Worm (Caenorhabditis elegans) whole organism, L1 larva: ENCODE data around the gene pgp-10.
A peak's percentile ranks its signal among the peaks of the same experiment; 100 is the strongest.

Source experiments
- F16B12.6 ChIP-seq: fragments of 150-350 bp; optimal IDR thresholded peaks from 2 replicates; lab custom pipeline; 2014; ENCODE audit warnings: missing biosample characterization, missing genetic modification characterization
- aha-1 ChIP-seq: fragments of 150-350 bp; optimal IDR thresholded peaks from 2 replicates; lab custom pipeline; 2014; ENCODE audit warnings: missing biosample characterization, missing genetic modification characterization
- blmp-1 ChIP-seq: fragments of 150-350 bp; optimal IDR thresholded peaks from 2 replicates; lab custom pipeline; 2014; ENCODE audit warnings: missing biosample characterization, missing genetic modification characterization
- ceh-90 ChIP-seq: sonication (generic microtip); optimal IDR thresholded peaks from 2 replicates; lab custom pipeline; 2016; ENCODE audit warnings: missing genetic modification characterization, missing compliant biosample characterization
- ces-1 ChIP-seq: fragments of 150-350 bp; optimal IDR thresholded peaks from 2 replicates; lab custom pipeline; 2014; ENCODE audit warnings: missing biosample characterization, missing genetic modification reagents, missing genetic modification characterization
- dpl-1 ChIP-seq, 3 experiments: fragments of 150-350 bp in 2 of 3; sonication (generic microtip) in 1 of 3; optimal IDR thresholded peaks; 2 replicates each; lab custom pipeline; 2014 to 2017; ENCODE audit warnings: missing biosample characterization in 3 of 3, missing genetic modification characterization in 3 of 3, missing genetic modification reagents in 3 of 3
- dsc-1 ChIP-seq: sonication (generic microtip); optimal IDR thresholded peaks from 2 replicates; lab custom pipeline; 2016; ENCODE audit warnings: mild to moderate bottlenecking, missing genetic modification characterization, missing compliant biosample characterization
- efl-1 ChIP-seq, 4 experiments: fragments of 150-350 bp; optimal IDR thresholded peaks in 3 of 4; peaks in 1 of 4; 1 replicate in 1 of 4; 2 replicates in 3 of 4; lab custom pipeline; 2014; ENCODE audit warnings: missing biosample characterization in 2 of 4, missing genetic modification characterization in 2 of 4, missing genetic modification reagents in 2 of 4
- efl-3 ChIP-seq: fragments of 200-800 bp; sonication (Bioruptor generic); optimal IDR thresholded peaks from 2 replicates; lab custom pipeline; 2018; ENCODE audit warnings: mild to moderate bottlenecking, missing genetic modification characterization, missing compliant biosample characterization
- egl-27 ChIP-seq, 2 experiments: fragments of 150-350 bp in 1 of 2; sonication (generic microtip); optimal IDR thresholded peaks; 3 replicates each; lab custom pipeline; 2017 to 2018; ENCODE audit warnings: missing biosample characterization in 2 of 2, missing genetic modification characterization in 2 of 2, missing genetic modification reagents in 2 of 2
- elt-2 ChIP-seq: sonication (generic microtip); optimal IDR thresholded peaks from 2 replicates; lab custom pipeline; 2016; ENCODE audit warnings: missing genetic modification characterization, mild to moderate bottlenecking, inconsistent platforms, missing compliant biosample characterization, missing genetic modification reagents
- elt-3 ChIP-seq, 6 experiments: fragments of 150-350 bp in 1 of 6; sonication (generic microtip); optimal IDR thresholded peaks; 2 replicates each; lab custom pipeline; 2017 to 2018; ENCODE audit warnings: missing biosample characterization in 6 of 6, missing genetic modification characterization in 6 of 6, inconsistent platforms in 1 of 6
- ets-5 ChIP-seq: fragments of 200-800 bp; sonication (Bioruptor generic); IDR thresholded peaks from 2 replicates; pipeline ENCODE4 v1.3.6; 2022; ENCODE audit warnings: missing genetic modification characterization, missing compliant biosample characterization
- fos-1 ChIP-seq: fragments of 150-350 bp; optimal IDR thresholded peaks from 2 replicates; lab custom pipeline; 2014; ENCODE audit warnings: missing biosample characterization, missing genetic modification characterization
- hpl-2 ChIP-seq: fragments of 150-350 bp; optimal IDR thresholded peaks from 2 replicates; lab custom pipeline; 2014; ENCODE audit warnings: missing biosample characterization, missing genetic modification reagents, missing genetic modification characterization
- lin-13 ChIP-seq: fragments of 150-350 bp; optimal IDR thresholded peaks from 2 replicates; lab custom pipeline; 2014; ENCODE audit warnings: missing biosample characterization, missing genetic modification reagents, missing genetic modification characterization
- lin-14 ChIP-seq: fragments of 200-800 bp; sonication (Bioruptor generic); optimal IDR thresholded peaks from 2 replicates; lab custom pipeline; 2018; ENCODE audit warnings: mild to moderate bottlenecking, missing genetic modification characterization, moderate library complexity, missing compliant biosample characterization
- lin-15B ChIP-seq: fragments of 150-350 bp; sonication (generic microtip); optimal IDR thresholded peaks from 3 replicates; lab custom pipeline; 2014; ENCODE audit warnings: missing biosample characterization, missing genetic modification characterization
- lin-35 ChIP-seq, 2 experiments: fragments of 150-350 bp; optimal IDR thresholded peaks; 2 replicates each; lab custom pipeline; 2014; ENCODE audit warnings: missing biosample characterization in 2 of 2, missing genetic modification characterization in 2 of 2, missing genetic modification reagents in 2 of 2
- mab-9 ChIP-seq: fragments of 200-800 bp; sonication (Bioruptor generic); IDR thresholded peaks from 2 replicates; pipeline ENCODE4 v1.3.6; 2022; ENCODE audit warnings: missing genetic modification reagents, missing genetic modification characterization, missing compliant biosample characterization
- mep-1 ChIP-seq: fragments of 150-350 bp; optimal IDR thresholded peaks from 2 replicates; lab custom pipeline; 2014; ENCODE audit warnings: missing biosample characterization, missing genetic modification characterization
- nhr-20 ChIP-seq: sonication (generic microtip); optimal IDR thresholded peaks from 2 replicates; lab custom pipeline; 2016; ENCODE audit warnings: mild to moderate bottlenecking, missing genetic modification characterization, missing compliant biosample characterization
- nhr-237 ChIP-seq: fragments of 150-350 bp; optimal IDR thresholded peaks from 2 replicates; lab custom pipeline; 2014; ENCODE audit warnings: missing biosample characterization, missing genetic modification characterization
- nhr-28 ChIP-seq: fragments of 150-350 bp; optimal IDR thresholded peaks from 2 replicates; lab custom pipeline; 2014; ENCODE audit warnings: missing biosample characterization, missing genetic modification characterization
- nhr-71 ChIP-seq: sonication (generic microtip); optimal IDR thresholded peaks from 2 replicates; lab custom pipeline; 2016; ENCODE audit warnings: mild to moderate bottlenecking, missing genetic modification characterization, moderate library complexity, missing compliant biosample characterization
- nhr-85 ChIP-seq: sonication (generic microtip); peaks from one replicate; lab custom pipeline; 2016; ENCODE audit warnings: missing genetic modification characterization, inconsistent platforms, missing compliant biosample characterization
- nhr-90 ChIP-seq: sonication (generic microtip); optimal IDR thresholded peaks from 2 replicates; lab custom pipeline; 2016; ENCODE audit warnings: mild to moderate bottlenecking, missing genetic modification characterization, missing compliant biosample characterization; ENCODE audit not compliant: poor library complexity
- skn-1 ChIP-seq: fragments of 150-350 bp; optimal IDR thresholded peaks from 2 replicates; lab custom pipeline; 2014; ENCODE audit warnings: missing biosample characterization, missing genetic modification characterization
- snu-23 ChIP-seq: sonication (generic microtip); optimal IDR thresholded peaks from 2 replicates; lab custom pipeline; 2016; ENCODE audit warnings: missing genetic modification characterization, missing compliant biosample characterization
- unc-86 ChIP-seq: sonication (generic microtip); optimal IDR thresholded peaks from 2 replicates; lab custom pipeline; 2016; ENCODE audit warnings: missing genetic modification characterization, missing compliant biosample characterization
- ztf-11 ChIP-seq, 2 experiments: sonication (generic microtip); optimal IDR thresholded peaks; 2 replicates each; lab custom pipeline; 2016 to 2017; ENCODE audit warnings: missing genetic modification characterization in 2 of 2, missing biosample characterization in 1 of 2, missing compliant biosample characterization in 1 of 2

Gene pgp-10

DNA sequence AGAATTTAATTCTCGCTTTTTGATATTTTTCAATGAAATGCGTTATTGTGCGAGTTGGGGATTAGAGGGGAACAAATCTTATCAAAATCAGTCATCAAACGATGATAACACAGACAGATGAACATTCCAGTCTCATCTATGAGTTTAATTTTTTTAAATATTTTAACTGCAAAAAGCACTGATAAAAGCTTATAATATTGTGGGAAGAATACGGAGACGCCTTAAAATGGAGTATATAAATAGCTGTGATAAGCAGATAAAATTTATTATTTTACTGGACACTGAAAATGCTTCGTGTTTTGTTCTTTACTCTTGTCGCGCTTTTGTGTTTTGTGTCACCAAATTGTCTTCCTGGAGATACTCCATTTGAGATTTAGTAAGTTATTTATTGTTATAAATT, 19.2 kb upstream of the pgp-10 start, which contains the start of gene clec-86:
Gene clec-86, plus strand, starts transcription at position 262 of the 400 bp plus-strand sequence.
- TF ChIP-seq dsc-1 (tag; lab: Kevin White, UChicago), result peak; percentile 42
- peak; percentile 89 for TF ChIP-seq elt-2
- no peak for TF ChIP-seq mep-1
- no peak for TF ChIP-seq ceh-90
- peak; percentile 31 for TF ChIP-seq nhr-71 (tag; lab: Kevin White, UChicago)
- peak; percentile 16 for TF ChIP-seq nhr-90

DNA sequence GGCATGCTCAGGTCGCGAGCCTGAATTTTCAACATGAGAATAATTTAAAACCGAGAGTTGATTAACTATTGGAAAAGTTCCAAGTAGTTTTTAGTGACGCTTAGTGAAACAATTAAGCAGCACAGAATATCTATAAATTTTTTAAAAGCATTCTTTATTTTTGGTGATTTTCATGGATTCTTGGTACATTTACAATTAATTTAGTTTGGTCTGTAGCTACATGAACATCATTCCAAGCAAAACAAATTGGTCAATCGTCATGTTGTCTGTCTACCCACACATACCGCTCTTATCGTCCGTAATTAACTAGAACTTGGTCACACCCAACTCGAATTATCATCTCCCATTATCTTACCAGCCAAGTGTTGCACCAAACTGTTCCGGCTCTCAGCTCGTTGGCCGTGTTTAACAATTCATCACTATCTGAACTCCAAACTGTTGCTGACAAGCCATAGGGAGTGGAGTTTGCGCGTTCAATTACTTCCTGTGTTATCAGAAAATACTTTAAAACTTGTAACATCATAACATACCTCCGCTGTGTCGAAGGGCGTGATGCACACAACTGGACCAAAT, 18.1 kb upstream of the pgp-10 start:
- TF ChIP-seq blmp-1 (tag; lab: Kevin White, UChicago), result no peak
- TF ChIP-seq elt-2, result peak; percentile 8

DNA sequence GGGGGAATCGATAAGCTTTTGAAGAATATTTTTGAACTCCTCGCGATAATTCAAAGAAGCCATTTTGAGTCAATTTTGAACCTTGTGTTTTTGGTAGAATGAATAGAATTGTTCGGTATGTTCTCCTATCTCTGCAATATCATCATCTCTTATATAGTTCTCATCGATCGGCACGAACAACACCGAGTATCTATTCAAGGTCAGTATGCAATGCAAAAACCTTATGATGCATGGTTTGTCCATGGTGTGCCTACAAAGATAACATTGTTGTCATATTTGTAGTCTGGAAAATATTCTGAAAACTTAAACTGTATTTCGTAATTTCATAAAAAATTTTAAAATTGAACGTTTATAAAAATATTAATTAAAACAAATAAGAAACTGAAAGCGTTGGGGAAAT, 15.3 kb upstream of the pgp-10 start, which contains the start of gene alh-10:
Gene alh-10, minus strand, starts transcription at position 127 of the 400 bp plus-strand sequence.
- TF ChIP-seq mep-1 (no peak), dsc-1 (tag; lab: Kevin White, UChicago) (no peak), ets-5 (GFP tag; lab: Robert Waterston, UW) (no peak), mab-9 (no peak), efl-1 (optimal IDR thresholded peaks at IDR 0.05; lab: Kevin White, UChicago) (no peak), efl-1 (GFP tag; optimal IDR thresholded peaks at IDR 0.05 in 1 of 2; lab: Kevin White, UChicago) (peak in 1 of 2 experiments; percentile 54), aha-1 (no peak), ztf-11 (tag; optimal IDR thresholded peaks at IDR 0.05; lab: Kevin White, UChicago) (no peak), lin-35 (GFP tag; optimal IDR thresholded peaks at IDR 0.05; lab: Kevin White, UChicago) (peak in 1 of 2 experiments; percentile 26), hpl-2 (GFP tag; lab: Kevin White, UChicago) (no peak), nhr-85 (tag; lab: Kevin White, UChicago) (peak; percentile 76), ces-1 (GFP tag; lab: Kevin White, UChicago) (no peak), lin-15B (tag; lab: Kevin White, UChicago) (no peak), elt-3 (tag; optimal IDR thresholded peaks at IDR 0.05; lab: Kevin White, UChicago) (peak in 3 of 6 experiments; percentile 14 to 57 (median 45)), dpl-1 (GFP tag; optimal IDR thresholded peaks at IDR 0.05; lab: Kevin White, UChicago) (no peak), F16B12.6 (tag; lab: Kevin White, UChicago) (no peak), elt-2 (no peak), unc-86 (tag; lab: Kevin White, UChicago) (no peak), nhr-20 (tag; lab: Kevin White, UChicago) (peak; percentile 47), ceh-90 (no peak), lin-13 (GFP tag; lab: Kevin White, UChicago) (no peak), skn-1 (tag; lab: Kevin White, UChicago) (peak; percentile 62), egl-27 (tag; optimal IDR thresholded peaks at IDR 0.05; lab: Kevin White, UChicago) (no peak), snu-23 (GFP tag; lab: Kevin White, UChicago) (peak; percentile 39), blmp-1 (tag; lab: Kevin White, UChicago) (no peak), efl-3 (GFP tag; lab: Kevin White, UChicago) (no peak), lin-14 (GFP tag; lab: Kevin White, UChicago) (peak; percentile 71)
- TF ChIP-seq, all 84 proteins: peak for 8

DNA sequence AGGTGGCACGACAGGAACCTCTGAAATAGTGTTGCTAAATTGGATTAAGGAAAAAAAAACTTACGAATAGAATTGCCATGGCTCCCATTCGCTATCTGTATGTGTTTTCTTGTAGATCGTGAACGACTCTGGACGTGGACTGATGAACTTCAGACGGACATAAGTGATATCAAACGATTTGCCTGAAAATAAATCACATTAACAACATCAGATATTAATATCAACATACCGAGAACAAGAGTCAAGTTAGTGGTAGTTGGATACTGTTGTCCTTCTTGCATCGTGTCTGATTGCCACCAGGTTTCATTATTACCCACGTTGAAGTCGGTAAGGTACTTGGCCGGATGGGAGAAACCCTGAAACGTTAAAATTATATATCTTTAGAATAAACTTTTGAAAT, 9.2 kb upstream of the pgp-10 start:
- TF ChIP-seq efl-1 (optimal IDR thresholded peaks at IDR 0.05; lab: Kevin White, UChicago) (no peak), efl-1 (GFP tag; optimal IDR thresholded peaks at IDR 0.05 in 1 of 2; lab: Kevin White, UChicago) (peak in 1 of 2 experiments; percentile 70), skn-1 (tag; lab: Kevin White, UChicago) (no peak)

DNA sequence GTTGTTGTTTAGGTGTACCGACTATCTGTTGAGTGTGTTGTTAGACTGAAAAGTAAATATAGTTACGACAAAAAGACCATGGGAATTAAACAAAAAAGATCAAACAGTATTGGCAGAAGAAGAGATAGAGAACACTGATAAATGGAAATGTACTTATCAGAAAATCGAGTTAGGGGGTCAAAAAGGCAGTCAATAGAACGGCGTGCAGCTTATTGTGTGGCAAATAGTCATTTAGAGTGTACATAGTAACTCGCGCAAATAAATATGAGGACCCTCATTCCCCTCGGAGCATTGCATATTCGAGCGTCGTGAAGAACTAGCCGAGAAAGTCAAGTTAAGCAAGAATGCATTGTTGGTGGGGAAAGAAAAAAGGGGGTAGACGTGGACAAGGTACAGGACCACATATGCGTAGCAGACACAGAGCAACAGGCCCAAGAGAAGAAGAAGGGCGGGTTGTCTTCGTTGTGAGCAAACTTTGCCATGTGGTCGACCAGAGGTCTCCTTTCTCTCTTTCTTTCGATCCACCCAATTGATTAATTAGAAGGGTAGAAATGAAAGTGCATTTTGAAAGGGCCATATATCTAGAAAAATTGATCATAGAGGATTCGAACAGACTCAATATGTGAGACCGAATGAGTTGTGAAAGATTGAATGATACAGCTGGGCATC, 7.5 kb upstream of the pgp-10 start, which contains the start of gene lam-2:
Gene lam-2, minus strand, starts transcription at position 51 of the 669 bp plus-strand sequence.
- no peak for TF ChIP-seq fos-1 (tag; lab: Kevin White, UChicago)
- TF ChIP-seq nhr-28 (tag; lab: Kevin White, UChicago), result no peak
- peak; percentile 4 for TF ChIP-seq dsc-1 (tag; lab: Kevin White, UChicago)
- no peak for TF ChIP-seq nhr-237 (tag; lab: Kevin White, UChicago)
- no peak for TF ChIP-seq nhr-20 (tag; lab: Kevin White, UChicago)
- TF ChIP-seq, all 84 proteins: peak for 1
